Worm (Caenorhabditis elegans): Measurements from ENCODE around the gene mlcd-1.

DNA sequence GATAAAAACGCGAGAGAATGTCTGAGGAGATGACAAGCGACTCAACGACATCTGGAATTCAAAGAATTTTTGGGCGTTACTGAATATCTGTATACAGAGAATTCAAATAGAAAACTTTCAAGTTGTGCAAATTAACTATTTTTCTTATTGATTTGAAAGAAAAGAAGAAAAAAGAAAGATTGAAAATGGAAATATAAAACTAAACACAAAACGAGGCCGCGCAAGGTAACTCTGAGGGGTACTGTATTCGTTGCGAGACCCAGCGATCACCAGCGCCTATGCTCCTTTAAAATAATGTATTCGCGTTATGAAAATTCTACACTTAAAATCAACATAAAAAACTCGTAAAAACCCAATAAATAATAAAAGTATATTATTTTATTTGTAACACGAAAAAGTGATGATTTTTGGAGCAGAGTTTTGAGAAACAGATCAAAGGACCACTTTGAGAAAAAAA, 27.9 kb upstream of the mlcd-1 start, which contains the start of gene asb-1:
- no peak for TF ChIP-seq fos-1 (tag; optimal IDR thresholded peaks at IDR 0.05)
- no peak for TF ChIP-seq mdl-1 (tag; optimal IDR thresholded peaks at IDR 0.05)
- TF ChIP-seq sptf-1 (tag; optimal IDR thresholded peaks at IDR 0.05) = no peak
- no peak for TF ChIP-seq rnt-1 (tag; optimal IDR thresholded peaks at IDR 0.05)
- TF ChIP-seq lin-13 (GFP tag; optimal IDR thresholded peaks at IDR 0.05) = no peak
- TF ChIP-seq skn-1 (tag; optimal IDR thresholded peaks at IDR 0.05) = no peak
- TF ChIP-seq nhr-47 (tag; optimal IDR thresholded peaks at IDR 0.05) = no peak
- no peak for TF ChIP-seq tlp-1 (tag; optimal IDR thresholded peaks at IDR 0.05)
- TF ChIP-seq fkh-10 (GFP tag; optimal IDR thresholded peaks at IDR 0.05) = no peak
- TF ChIP-seq pqm-1 (tag; optimal IDR thresholded peaks at IDR 0.05) = no peak

Data from whole organism, L1 larva.